Worm (Caenorhabditis elegans) whole organism, L2 larva: Measurements from ENCODE around the gene C26F1.1.

Source experiments
- C34F6.9 ChIP-seq: fragments of 150-350 bp; optimal IDR thresholded peaks from 2 replicates; lab custom pipeline; 2014; ENCODE audit warnings: missing biosample characterization, missing genetic modification characterization
- F13H6.1 ChIP-seq: sonication (generic microtip); optimal IDR thresholded peaks from 2 replicates; lab custom pipeline; 2016; ENCODE audit warnings: missing genetic modification characterization, missing compliant biosample characterization
- aly-2 ChIP-seq: fragments of 150-350 bp; optimal IDR thresholded peaks from 2 replicates; lab custom pipeline; 2014; ENCODE audit warnings: missing biosample characterization, missing genetic modification characterization
- ceh-82 ChIP-seq: fragments of 150-350 bp; optimal IDR thresholded peaks from 2 replicates; lab custom pipeline; 2014; ENCODE audit warnings: missing biosample characterization, missing genetic modification characterization
- elt-1 ChIP-seq: fragments of 150-350 bp; optimal IDR thresholded peaks from 2 replicates; lab custom pipeline; 2014; ENCODE audit warnings: missing biosample characterization, missing genetic modification characterization
- elt-3 ChIP-seq: sonication (generic microtip); optimal IDR thresholded peaks from 2 replicates; lab custom pipeline; 2017; ENCODE audit warnings: missing biosample characterization, missing genetic modification characterization
- fos-1 ChIP-seq: fragments of 150-350 bp; optimal IDR thresholded peaks from 2 replicates; lab custom pipeline; 2014; ENCODE audit warnings: missing biosample characterization, missing genetic modification characterization
- mab-5 ChIP-seq: fragments of 150-350 bp; optimal IDR thresholded peaks from 2 replicates; lab custom pipeline; 2014; ENCODE audit warnings: missing biosample characterization, missing genetic modification characterization
- unc-39 ChIP-seq: fragments of 150-350 bp; optimal IDR thresholded peaks from 2 replicates; lab custom pipeline; 2014; ENCODE audit warnings: missing biosample characterization, missing genetic modification characterization
- zag-1 ChIP-seq: fragments of 150-350 bp; optimal IDR thresholded peaks from 2 replicates; lab custom pipeline; 2014; ENCODE audit warnings: missing biosample characterization, missing genetic modification characterization
- ztf-11 ChIP-seq: sonication (generic microtip); optimal IDR thresholded peaks from 2 replicates; lab custom pipeline; 2017; ENCODE audit warnings: missing biosample characterization, missing genetic modification characterization
- ztf-4 ChIP-seq: fragments of 150-350 bp; optimal IDR thresholded peaks from 2 replicates; lab custom pipeline; 2014; ENCODE audit warnings: missing biosample characterization, missing genetic modification characterization

DNA sequence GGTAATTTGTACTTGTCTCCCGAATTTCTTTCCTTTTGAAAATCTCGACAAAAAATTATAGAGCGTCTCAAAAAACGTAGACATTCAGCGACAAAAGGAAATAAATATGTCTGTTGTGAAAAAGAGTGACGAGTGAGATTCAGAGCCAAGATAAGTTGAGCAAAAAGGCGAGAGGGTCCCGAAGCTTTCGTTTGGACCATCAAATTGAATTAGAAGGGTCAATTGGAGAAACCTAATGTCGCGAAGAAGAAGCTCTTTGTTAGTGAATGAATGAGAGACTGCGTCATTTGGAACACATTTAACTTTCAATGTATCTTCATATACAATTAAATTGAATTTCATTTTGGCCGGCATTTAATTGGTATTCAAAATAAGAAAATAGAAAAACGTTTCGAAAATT is 31.3 kb downstream of the C26F1.1 start:
- no peak for TF ChIP-seq elt-1 (tag; lab: Kevin White, UChicago)
- TF ChIP-seq ztf-4 (tag; lab: Kevin White, UChicago), result no peak
- no peak for TF ChIP-seq ceh-82 (tag; lab: Kevin White, UChicago)
- no peak for TF ChIP-seq F13H6.1
- TF ChIP-seq unc-39 (tag; lab: Kevin White, UChicago), result no peak
- no peak for TF ChIP-seq mab-5 (tag; lab: Kevin White, UChicago)
- no peak for TF ChIP-seq elt-3 (tag; lab: Kevin White, UChicago)
- TF ChIP-seq fos-1, result no peak
- no peak for TF ChIP-seq aly-2 (tag; lab: Kevin White, UChicago)
- no peak for TF ChIP-seq ztf-11 (tag; lab: Kevin White, UChicago)
- no peak for TF ChIP-seq zag-1 (tag; lab: Kevin White, UChicago)
- TF ChIP-seq C34F6.9 (tag; lab: Kevin White, UChicago), result no peak
